Fruit fly (Drosophila melanogaster): ENCODE data around the gene Pmvk.

Pmvk gene

dm6 chr2L:19546869-19547710, 33.1 kb downstream of the Pmvk start, which contains the start of gene CG10337 (continued):
- no peak for TF ChIP-seq Sin3A (optimal IDR thresholded peaks at IDR 0.05)
- peak; percentile 80 for TF ChIP-seq CG3281 (GFP tag; optimal IDR thresholded peaks at IDR 0.05)
- TF ChIP-seq Jarid2 (GFP tag; optimal IDR thresholded peaks at IDR 0.05), result peak; percentile 8
- no peak for TF ChIP-seq twi (tag; optimal IDR thresholded peaks at IDR 0.05)
- TF ChIP-seq B-H1 (GFP tag; IDR thresholded peaks at IDR 0.05), result no peak
- TF ChIP-seq Hand (GFP tag; optimal IDR thresholded peaks at IDR 0.05), result peak; percentile 65
- TF ChIP-seq Dp (GFP tag; optimal IDR thresholded peaks at IDR 0.05), result no peak
- TF ChIP-seq CG14667 (GFP tag; IDR thresholded peaks at IDR 0.05), result peak; percentile 34; the same call in 1 of the 2 replicates
- TF ChIP-seq mam (GFP tag; optimal IDR thresholded peaks at IDR 0.05), result peak; percentile 25
- no peak for TF ChIP-seq aop (GFP tag; IDR thresholded peaks at IDR 0.05)
- no peak for TF ChIP-seq CG8290 (GFP tag; optimal IDR thresholded peaks at IDR 0.05)
- TF ChIP-seq CG8290 (tag; optimal IDR thresholded peaks at IDR 0.05), result peak in 1 of 2 experiments; percentile 77
- no peak for TF ChIP-seq CG10959 (GFP tag; IDR thresholded peaks at IDR 0.05)
- peak; percentile 36; the same call in 1 of the 2 replicates for TF ChIP-seq HLH3B (GFP tag; IDR thresholded peaks at IDR 0.05)
- TF ChIP-seq br (optimal IDR thresholded peaks at IDR 0.05), result no peak
- no peak for TF ChIP-seq gsb-n (tag; optimal IDR thresholded peaks at IDR 0.05)
- no peak for TF ChIP-seq CG14965 (GFP tag; optimal IDR thresholded peaks at IDR 0.05; ENCODE audit: borderline replicate concordance)
- no peak for TF ChIP-seq hkb (optimal IDR thresholded peaks at IDR 0.05)
- TF ChIP-seq hkb (GFP tag; IDR thresholded peaks at IDR 0.05), result no peak; the same call in 1 of the 2 replicates
- peak; percentile 28 for TF ChIP-seq Nf-YC (tag; optimal IDR thresholded peaks at IDR 0.05)
- no peak for TF ChIP-seq Gug (GFP tag; IDR thresholded peaks at IDR 0.05)
- TF ChIP-seq Lhr (GFP tag; optimal IDR thresholded peaks at IDR 0.05), result no peak
- TF ChIP-seq CG8388 (GFP tag; optimal IDR thresholded peaks at IDR 0.05), result peak; percentile 6
- TF ChIP-seq HmgZ (tag; optimal IDR thresholded peaks at IDR 0.05), result peak; percentile 18
- no peak for TF ChIP-seq TFAM (GFP tag; optimal IDR thresholded peaks at IDR 0.05)
- TF ChIP-seq MBD-R2 (GFP tag; IDR thresholded peaks at IDR 0.05), result peak; percentile 59; the same call in 1 of the 2 replicates
- TF ChIP-seq CG15514 (GFP tag; optimal IDR thresholded peaks at IDR 0.05), result peak; percentile 53
- no peak for TF ChIP-seq jing (GFP tag; optimal IDR thresholded peaks at IDR 0.05)
- TF ChIP-seq H15 (GFP tag; IDR thresholded peaks at IDR 0.05), result no peak
- TF ChIP-seq CG6813 (GFP tag; optimal IDR thresholded peaks at IDR 0.05), result peak; percentile 42
- TF ChIP-seq CG13123 (GFP tag; optimal IDR thresholded peaks at IDR 0.05), result no peak
- peak; percentile 51; the same call in 1 of the 3 replicates for TF ChIP-seq Dbx (GFP tag; IDR thresholded peaks at IDR 0.05)
- 0 out of 2 replicates have a peak, but pooled peaks have one; percentile 26 for TF ChIP-seq CG11085 (GFP tag; IDR thresholded peaks at IDR 0.05)
- TF ChIP-seq tx (GFP tag; optimal IDR thresholded peaks at IDR 0.05), result peak; percentile 39
- TF ChIP-seq ranshi (GFP tag; IDR thresholded peaks at IDR 0.05), result 0 out of 2 replicates have a peak, but pooled peaks have one; percentile 11
- no peak for TF ChIP-seq Atf3 (GFP tag; optimal IDR thresholded peaks at IDR 0.05)
- TF ChIP-seq prd (optimal IDR thresholded peaks at IDR 0.05), result no peak
- TF ChIP-seq prd (GFP tag; IDR thresholded peaks at IDR 0.05), result no peak; the same call in 2 of the 3 replicates
- TF ChIP-seq sob (GFP tag; IDR thresholded peaks at IDR 0.05), result 0 out of 2 replicates have a peak, but pooled peaks have one; percentile 32
- peak; percentile 64 for TF ChIP-seq CG6854 (GFP tag; optimal IDR thresholded peaks at IDR 0.05)
- TF ChIP-seq Hsf (GFP tag; optimal IDR thresholded peaks at IDR 0.05), result peak; percentile 16
- no peak for TF ChIP-seq HLHmδ (GFP tag; optimal IDR thresholded peaks at IDR 0.05)
- TF ChIP-seq HLH4C (GFP tag; IDR thresholded peaks at IDR 0.05; ENCODE audit: partially characterized antibody), result no peak
- peak; percentile 4 for TF ChIP-seq fd96Cb (tag; optimal IDR thresholded peaks at IDR 0.05)
- peak; percentile 15 for TF ChIP-seq gro (GFP tag; optimal IDR thresholded peaks at IDR 0.05)
- no peak for TF ChIP-seq emc (GFP tag; optimal IDR thresholded peaks at IDR 0.05)
- peak; percentile 80 for TF ChIP-seq CG18599 (GFP tag; optimal IDR thresholded peaks at IDR 0.05)
- TF ChIP-seq oc (tag; optimal IDR thresholded peaks at IDR 0.05), result peak; percentile 27
- no peak for TF ChIP-seq CG15073 (GFP tag; optimal IDR thresholded peaks at IDR 0.05)
- no peak for TF ChIP-seq sens-2 (GFP tag; IDR thresholded peaks at IDR 0.05)
- TF ChIP-seq ap (GFP tag; IDR thresholded peaks at IDR 0.05), result no peak

All from whole organism, embryonic.